Worm (Caenorhabditis elegans) whole organism, L2 larva: Measurements from ENCODE around the gene K01H12.4.
"Not testable (repeated sequence)": the region's sequence is repeated elsewhere in the genome, so short reads cannot be mapped to it uniquely, and the experiment has no call there.

Experiments used
- dmd-4 ChIP-seq: sonication (generic microtip); optimal IDR thresholded peaks from 2 replicates; lab custom pipeline; 2017; ENCODE audit warnings: missing biosample characterization, missing genetic modification characterization
- nhr-11 ChIP-seq: fragments of 150-350 bp; optimal IDR thresholded peaks from 2 replicates; lab custom pipeline; 2014; ENCODE audit warnings: missing biosample characterization, missing genetic modification characterization

ce11 chrIV:9688715-9689114 is 24.2 kb upstream of the K01H12.4 start, which contains the start of gene msp-76:
- TF ChIP-seq nhr-11, dmd-4 (tag; lab: Kevin White, UChicago): not testable (repeated sequence)
